Fruit fly (Drosophila melanogaster): ENCODE results near the gene CG10958.

The CG10958 gene

dm6 chrX:8112715-8113114, 19.4 kb upstream of the CG10958 start (continued):
- TF ChIP-seq CG2678 (tag; optimal IDR thresholded peaks at IDR 0.05) = peak; percentile 57
- no peak for TF ChIP-seq dan (GFP tag; IDR thresholded peaks at IDR 0.05)
- peak; percentile 57; the same call in 1 of the 2 replicates for TF ChIP-seq Atf6 (GFP tag; IDR thresholded peaks at IDR 0.05)
- no peak for TF ChIP-seq pita (GFP tag; optimal IDR thresholded peaks at IDR 0.05)
- TF ChIP-seq da (GFP tag; optimal IDR thresholded peaks at IDR 0.05) = no peak
- no peak for TF ChIP-seq CG6175 (GFP tag; IDR thresholded peaks at IDR 0.05)
- no peak for TF ChIP-seq CG10147 (GFP tag; optimal IDR thresholded peaks at IDR 0.05)
- TF ChIP-seq sens-2 (GFP tag; IDR thresholded peaks at IDR 0.05) = no peak
- TF ChIP-seq CG18619 (GFP tag; optimal IDR thresholded peaks at IDR 0.05) = peak; percentile 18
- TF ChIP-seq CG13775 (GFP tag; optimal IDR thresholded peaks at IDR 0.05) = peak; percentile 32
- TF ChIP-seq Jarid2 (GFP tag; optimal IDR thresholded peaks at IDR 0.05) = no peak
- TF ChIP-seq Awh (GFP tag; IDR thresholded peaks at IDR 0.05) = no peak
- peak; percentile 90 for TF ChIP-seq Ets65A (GFP tag)
- TF ChIP-seq scrt (GFP tag; optimal IDR thresholded peaks at IDR 0.05) = no peak
- no peak for TF ChIP-seq H15 (GFP tag; IDR thresholded peaks at IDR 0.05)
- TF ChIP-seq Aef1 (GFP tag; IDR thresholded peaks at IDR 0.05) = peak; percentile 41; the same call in 1 of the 3 replicates
- TF ChIP-seq CG8765 (GFP tag; IDR thresholded peaks at IDR 0.05) = no peak
- TF ChIP-seq lola (GFP tag; optimal IDR thresholded peaks at IDR 0.05) = no peak
- TF ChIP-seq dmrt99B (tag; optimal IDR thresholded peaks at IDR 0.05) = peak; percentile 31
- TF ChIP-seq CG14441 (GFP tag; IDR thresholded peaks at IDR 0.05) = peak; percentile 41
- TF ChIP-seq HLH3B (GFP tag; IDR thresholded peaks at IDR 0.05) = no peak
- no peak for TF ChIP-seq CG8281 (tag; optimal IDR thresholded peaks at IDR 0.05)
- peak; percentile 67 for TF ChIP-seq Meics (GFP tag; optimal IDR thresholded peaks at IDR 0.05)
- TF ChIP-seq btn (GFP tag; optimal IDR thresholded peaks at IDR 0.05) = no peak
- TF ChIP-seq abd-A (tag; optimal IDR thresholded peaks at IDR 0.05) = no peak
- TF ChIP-seq CG6813 (GFP tag; optimal IDR thresholded peaks at IDR 0.05) = no peak
- TF ChIP-seq salm (tag; optimal IDR thresholded peaks at IDR 0.05) = no peak
- TF ChIP-seq CG14860 (GFP tag; IDR thresholded peaks at IDR 0.05; ENCODE audit: partially characterized antibody) = no peak
- no peak for TF ChIP-seq TFAM (GFP tag; optimal IDR thresholded peaks at IDR 0.05)
- TF ChIP-seq CG15479 (GFP tag; optimal IDR thresholded peaks at IDR 0.05) = no peak
- no peak for TF ChIP-seq HLHmδ (GFP tag; optimal IDR thresholded peaks at IDR 0.05)
- no peak for TF ChIP-seq Max (GFP tag; optimal IDR thresholded peaks at IDR 0.05)
- no peak for TF ChIP-seq Nf-YC (tag; optimal IDR thresholded peaks at IDR 0.05)
- TF ChIP-seq ken (GFP tag; IDR thresholded peaks at IDR 0.05) = no peak
- no peak for TF ChIP-seq klu (GFP tag; IDR thresholded peaks at IDR 0.05)
- TF ChIP-seq CG3995 (GFP tag; optimal IDR thresholded peaks at IDR 0.05) = no peak
- no peak for TF ChIP-seq Mad (GFP tag; optimal IDR thresholded peaks at IDR 0.05)
- no peak for TF ChIP-seq Xrp1 (GFP tag; IDR thresholded peaks at IDR 0.05)
- TF ChIP-seq CG10366 (GFP tag; IDR thresholded peaks at IDR 0.05) = peak; percentile 28; the same call in 1 of the 2 replicates
- no peak for TF ChIP-seq Dp (GFP tag; optimal IDR thresholded peaks at IDR 0.05)
- no peak for TF ChIP-seq fd64A (GFP tag; optimal IDR thresholded peaks at IDR 0.05)
- no peak for TF ChIP-seq ash1 (GFP tag; optimal IDR thresholded peaks at IDR 0.05)
- no peak for TF ChIP-seq CG8388 (GFP tag; optimal IDR thresholded peaks at IDR 0.05)
- TF ChIP-seq stwl (tag; optimal IDR thresholded peaks at IDR 0.05) = no peak
- TF ChIP-seq gro (GFP tag; optimal IDR thresholded peaks at IDR 0.05) = peak; percentile 31
- no peak for TF ChIP-seq gcm (GFP tag; optimal IDR thresholded peaks at IDR 0.05)
- TF ChIP-seq CG32772 (GFP tag; IDR thresholded peaks at IDR 0.05) = no peak
- no peak for TF ChIP-seq CG10543 (GFP tag; optimal IDR thresholded peaks at IDR 0.05)
- TF ChIP-seq CG7987 (GFP tag; optimal IDR thresholded peaks at IDR 0.05) = no peak
- TF ChIP-seq CG4730 (GFP tag; IDR thresholded peaks at IDR 0.05) = no peak
- no peak for TF ChIP-seq CG7556 (GFP tag; optimal IDR thresholded peaks at IDR 0.05)
- no peak for TF ChIP-seq Ravus (GFP tag; IDR thresholded peaks at IDR 0.05)

Data from whole organism, embryonic.